Worm (Caenorhabditis elegans) whole organism, L4 larva: ENCODE results near the gene ZK185.1.

ENCODE experiments used
- D1046.2 ChIP-seq: fragments of 200-800 bp; sonication (Bioruptor generic); IDR thresholded peaks from 2 replicates; pipeline ENCODE4 v1.3.6; 2022; ENCODE audit warnings: missing genetic modification characterization, missing compliant biosample characterization
- F26F4.8 ChIP-seq: fragments of 200-800 bp; sonication (Bioruptor generic); conservative IDR thresholded peaks from 2 replicates; pipeline ENCODE4 v1.3.6; 2022; ENCODE audit warnings: missing genetic modification characterization, missing compliant biosample characterization
- R02D3.7 ChIP-seq: fragments of 150-350 bp; sonication (generic microtip); optimal IDR thresholded peaks from 3 replicates; lab custom pipeline; 2014; ENCODE audit warnings: missing biosample characterization, missing genetic modification characterization
- Y105C5A.15 ChIP-seq: fragments of 200-800 bp; sonication (Bioruptor generic); IDR thresholded peaks from 2 replicates; pipeline ENCODE4 v1.3.6; 2022; ENCODE audit warnings: missing genetic modification characterization, missing compliant biosample characterization
- Y75B8A.6 ChIP-seq: fragments of 200-800 bp; sonication (Bioruptor generic); IDR thresholded peaks from 2 replicates; pipeline ENCODE4 v1.3.6; 2022; ENCODE audit warnings: missing genetic modification reagents, missing genetic modification characterization, missing compliant biosample characterization
- aha-1 ChIP-seq: fragments of 150-350 bp; peaks from one replicate; lab custom pipeline; 2014; ENCODE audit warnings: missing biosample characterization, missing genetic modification characterization
- ama-1 ChIP-seq: fragments of 150-350 bp; optimal IDR thresholded peaks from 2 replicates; lab custom pipeline; 2014; ENCODE audit warnings: inconsistent platforms, mixed read lengths
- ceh-28 ChIP-seq: fragments of 150-350 bp; optimal IDR thresholded peaks from 2 replicates; lab custom pipeline; 2014; ENCODE audit warnings: missing biosample characterization, missing genetic modification reagents, missing genetic modification characterization
- ceh-44 ChIP-seq: fragments of 200-800 bp; sonication (Bioruptor generic); IDR thresholded peaks from 2 replicates; pipeline ENCODE4 v1.3.6; 2022; ENCODE audit warnings: missing genetic modification reagents, missing genetic modification characterization, missing compliant biosample characterization
- ces-1 ChIP-seq: fragments of 150-350 bp; sonication (generic microtip); optimal IDR thresholded peaks from 4 replicates; lab custom pipeline; 2014; ENCODE audit warnings: missing biosample characterization, missing genetic modification reagents, missing genetic modification characterization
- cey-2 ChIP-seq: sonication (generic microtip); optimal IDR thresholded peaks from 3 replicates; lab custom pipeline; 2017; ENCODE audit warnings: missing genetic modification characterization, mild to moderate bottlenecking, missing compliant biosample characterization, antibody characterized with exemption, borderline replicate concordance; ENCODE audit not compliant: insufficient read depth
- daf-8 ChIP-seq: fragments of 200-800 bp; sonication (Bioruptor generic); IDR thresholded peaks from 2 replicates; pipeline ENCODE4 v1.3.6; 2022; ENCODE audit warnings: missing genetic modification characterization, missing compliant biosample characterization
- dmd-6 ChIP-seq: fragments of 200-800 bp; sonication (Bioruptor generic); IDR thresholded peaks from 2 replicates; pipeline ENCODE4 v1.3.6; 2022; ENCODE audit warnings: missing genetic modification reagents, missing genetic modification characterization, missing compliant biosample characterization
- dpl-1 ChIP-seq: fragments of 150-350 bp; optimal IDR thresholded peaks from 2 replicates; lab custom pipeline; 2014; ENCODE audit warnings: missing biosample characterization, missing genetic modification reagents, missing genetic modification characterization
- duxl-1 ChIP-seq: sonication (generic microtip); optimal IDR thresholded peaks from 2 replicates; lab custom pipeline; 2016; ENCODE audit warnings: mild to moderate bottlenecking, missing genetic modification characterization, moderate library complexity, missing compliant biosample characterization; ENCODE audit not compliant: poor library complexity
- dve-1 ChIP-seq: sonication (generic microtip); optimal IDR thresholded peaks from 2 replicates; lab custom pipeline; 2017; ENCODE audit warnings: antibody characterized with exemption, mild to moderate bottlenecking, missing genetic modification characterization, missing compliant biosample characterization; ENCODE audit not compliant: insufficient read depth
- egl-43 ChIP-seq: fragments of 200-800 bp; sonication (Bioruptor generic); IDR thresholded peaks from 2 replicates; pipeline ENCODE4 v1.3.6; 2022; ENCODE audit warnings: missing genetic modification reagents, missing genetic modification characterization, missing compliant biosample characterization
- gei-8 ChIP-seq: fragments of 200-800 bp; sonication (Bioruptor generic); optimal IDR thresholded peaks from 2 replicates; lab custom pipeline; 2018; ENCODE audit warnings: mild to moderate bottlenecking, missing genetic modification characterization, missing compliant biosample characterization
- hlh-30 ChIP-seq: sonication (generic microtip); optimal IDR thresholded peaks from 2 replicates; lab custom pipeline; 2017; ENCODE audit warnings: antibody characterized with exemption, mild to moderate bottlenecking, missing genetic modification characterization, missing compliant biosample characterization; ENCODE audit not compliant: insufficient read depth
- lin-38 ChIP-seq: fragments of 200-800 bp; sonication (Bioruptor generic); IDR thresholded peaks from 2 replicates; pipeline ENCODE4 v1.3.6; 2022; ENCODE audit warnings: missing genetic modification reagents, missing genetic modification characterization, missing compliant biosample characterization
- lir-3 ChIP-seq: sonication (generic microtip); optimal IDR thresholded peaks from 2 replicates; lab custom pipeline; 2016; ENCODE audit warnings: mild to moderate bottlenecking, missing genetic modification characterization, missing compliant biosample characterization
- lsy-2 ChIP-seq, 2 experiments: fragments of 150-350 bp in 1 of 2; sonication (generic microtip) in 1 of 2; optimal IDR thresholded peaks; 2 replicates each; lab custom pipeline; 2014 to 2017; ENCODE audit warnings: missing biosample characterization in 2 of 2, missing genetic modification characterization in 2 of 2
- mdt-29 ChIP-seq: fragments of 200-800 bp; sonication (Bioruptor generic); IDR thresholded peaks from 2 replicates; pipeline ENCODE4 v1.3.6; 2022; ENCODE audit warnings: missing genetic modification reagents, missing genetic modification characterization, missing compliant biosample characterization
- mxl-3 ChIP-seq: fragments of 200-800 bp; sonication (Bioruptor generic); optimal IDR thresholded peaks from 2 replicates; lab custom pipeline; 2018; ENCODE audit warnings: mild to moderate bottlenecking, missing genetic modification characterization, missing compliant biosample characterization
- nhr-111 ChIP-seq: fragments of 200-800 bp; sonication (Bioruptor generic); optimal IDR thresholded peaks from 2 replicates; lab custom pipeline; 2018; ENCODE audit warnings: mild to moderate bottlenecking, missing genetic modification characterization, missing compliant biosample characterization
- nhr-237 ChIP-seq: sonication (generic microtip); optimal IDR thresholded peaks from 2 replicates; lab custom pipeline; 2017; ENCODE audit warnings: missing biosample characterization, missing genetic modification characterization
- nhr-28 ChIP-seq: fragments of 150-350 bp; optimal IDR thresholded peaks from 2 replicates; lab custom pipeline; 2014; ENCODE audit warnings: missing biosample characterization, missing genetic modification characterization
- nhr-42 ChIP-seq: fragments of 200-800 bp; sonication (Bioruptor generic); IDR thresholded peaks from 2 replicates; pipeline ENCODE4 v1.3.6; 2022; ENCODE audit warnings: missing genetic modification characterization, missing compliant biosample characterization
- nhr-6 ChIP-seq: fragments of 150-350 bp; optimal IDR thresholded peaks from 2 replicates; lab custom pipeline; 2014; ENCODE audit warnings: missing biosample characterization, missing genetic modification characterization
- nhr-76 ChIP-seq: fragments of 150-350 bp; optimal IDR thresholded peaks from 2 replicates; lab custom pipeline; 2014; ENCODE audit warnings: missing biosample characterization, missing genetic modification characterization
- pqm-1 ChIP-seq: sonication (generic microtip); optimal IDR thresholded peaks from 2 replicates; lab custom pipeline; 2017; ENCODE audit warnings: missing biosample characterization, missing genetic modification characterization
- sdz-12 ChIP-seq: fragments of 200-800 bp; sonication (Bioruptor generic); optimal IDR thresholded peaks from 2 replicates; lab custom pipeline; 2018; ENCODE audit warnings: mild to moderate bottlenecking, missing genetic modification characterization, missing compliant biosample characterization
- set-16 ChIP-seq: fragments of 200-800 bp; sonication (Bioruptor generic); IDR thresholded peaks from 2 replicates; pipeline ENCODE4 v1.3.6; 2022; ENCODE audit warnings: missing genetic modification reagents, missing genetic modification characterization, missing compliant biosample characterization
- snpc-4 ChIP-seq: fragments of 150-350 bp; optimal IDR thresholded peaks from 2 replicates; lab custom pipeline; 2014; ENCODE audit warnings: missing biosample characterization, missing genetic modification characterization
- spr-1 ChIP-seq: sonication (generic microtip); optimal IDR thresholded peaks from 2 replicates; lab custom pipeline; 2016; ENCODE audit warnings: mild to moderate bottlenecking, missing genetic modification characterization, missing compliant biosample characterization
- tag-97 ChIP-seq: fragments of 200-800 bp; sonication (Bioruptor generic); IDR thresholded peaks from 2 replicates; pipeline ENCODE4 v1.3.6; 2022; ENCODE audit warnings: missing genetic modification characterization, missing compliant biosample characterization
- unc-62 ChIP-seq, 3 experiments: fragments of 150-350 bp in 1 of 3; sonication (generic microtip); optimal IDR thresholded peaks in 2 of 3; peaks in 1 of 3; 1 replicate in 1 of 3; 2 replicates in 2 of 3; lab custom pipeline; 2014 to 2017; ENCODE audit warnings: missing biosample characterization in 3 of 3, missing genetic modification characterization in 3 of 3, missing genetic modification reagents in 3 of 3, missing genotype in 1 of 3
- vab-7 ChIP-seq: fragments of 200-800 bp; sonication (Bioruptor generic); IDR thresholded peaks from 2 replicates; pipeline ENCODE4 v1.3.6; 2022; ENCODE audit warnings: missing genetic modification reagents, missing genetic modification characterization, missing compliant biosample characterization
- zfp-3 ChIP-seq: fragments of 200-800 bp; sonication (Bioruptor generic); conservative IDR thresholded peaks from 2 replicates; pipeline ENCODE4 v1.3.6; 2022; ENCODE audit warnings: missing genetic modification reagents, missing genetic modification characterization, missing compliant biosample characterization
- zip-11 ChIP-seq: fragments of 200-800 bp; sonication (Bioruptor generic); IDR thresholded peaks from 2 replicates; pipeline ENCODE4 v1.3.6; 2022; ENCODE audit warnings: missing genetic modification characterization, missing compliant biosample characterization

Gene ZK185.1

ce11 chrIV:4559160-4559559 lies 10.8 kb downstream of the ZK185.1 start:
- TF ChIP-seq ceh-44 (GFP tag; lab: Robert Waterston, UW) (no peak), snpc-4 (tag; lab: Kevin White, UChicago) (no peak), nhr-42 (GFP tag; lab: Robert Waterston, UW) (no peak), duxl-1 (no peak), mdt-29 (no peak), vab-7 (GFP tag; lab: Robert Waterston, UW) (no peak), gei-8 (GFP tag; lab: Kevin White, UChicago) (no peak), hlh-30 (tag; lab: Kevin White, UChicago) (peak; percentile 12), nhr-6 (no peak), aha-1 (tag; lab: Kevin White, UChicago) (peak; percentile 11), R02D3.7 (tag; lab: Kevin White, UChicago) (no peak), ces-1 (GFP tag; lab: Kevin White, UChicago) (no peak), egl-43 (no peak), D1046.2 (GFP tag; lab: Robert Waterston, UW) (no peak), Y105C5A.15 (GFP tag; lab: Robert Waterston, UW) (no peak), nhr-111 (GFP tag; lab: Kevin White, UChicago) (no peak), zip-11 (GFP tag; lab: Robert Waterston, UW) (no peak), nhr-237 (tag; lab: Kevin White, UChicago) (no peak), set-16 (GFP tag; lab: Robert Waterston, UW) (no peak), spr-1 (tag; lab: Kevin White, UChicago) (no peak), Y75B8A.6 (GFP tag; lab: Robert Waterston, UW) (no peak), cey-2 (tag; lab: Kevin White, UChicago) (no peak), sdz-12 (GFP tag; lab: Kevin White, UChicago) (no peak), mxl-3 (GFP tag; lab: Kevin White, UChicago) (no peak), daf-8 (no peak), pqm-1 (tag; lab: Kevin White, UChicago) (peak; percentile 45), dve-1 (tag; lab: Kevin White, UChicago) (peak; percentile 19), nhr-28 (tag; lab: Kevin White, UChicago) (peak; percentile 51), lin-38 (no peak), zfp-3 (no peak)

ce11 chrIV:4562599-4563116 lies 14.3 kb downstream of the ZK185.1 start, which contains the start of gene igeg-1:
Gene igeg-1 (plus strand): TSS chrIV:4562649.
- peak; percentile 48; the same call in 1 of the 2 replicates for TF ChIP-seq dmd-6 (GFP tag; lab: Robert Waterston, UW)
- peak; percentile 96 for TF ChIP-seq aha-1 (tag; lab: Kevin White, UChicago)
- no peak for TF ChIP-seq lsy-2 (tag; optimal IDR thresholded peaks at IDR 0.05; lab: Kevin White, UChicago)
- TF ChIP-seq nhr-28 (tag; lab: Kevin White, UChicago) = peak; percentile 33
- TF ChIP-seq ama-1 (lab: Kevin White, UChicago) = peak; percentile 23
- TF ChIP-seq pqm-1 (tag; lab: Kevin White, UChicago) = peak; percentile 70

- TF ChIP-seq unc-62 (GFP tag; optimal IDR thresholded peaks at IDR 0.05 in 1 of 2; lab: Kevin White, UChicago) (peak in 1 of 2 experiments; percentile 90), unc-62 (tag; optimal IDR thresholded peaks at IDR 0.05; lab: Kevin White, UChicago) (no peak), tag-97 (no peak), nhr-28 (tag; lab: Kevin White, UChicago) (peak; percentile 7)
Observed at ce11 chrIV:4564541-4564940, 16.2 kb downstream of the ZK185.1 start.

ce11 chrIV:4565882-4566281 lies 17.5 kb downstream of the ZK185.1 start:
- TF ChIP-seq aha-1 (tag; lab: Kevin White, UChicago) = peak; percentile 84
- TF ChIP-seq F26F4.8 = no peak
- no peak for TF ChIP-seq nhr-76 (tag; lab: Kevin White, UChicago)
- no peak for TF ChIP-seq dpl-1
- TF ChIP-seq lir-3 (tag; lab: Kevin White, UChicago) = no peak
- peak; percentile 86 for TF ChIP-seq ama-1 (lab: Kevin White, UChicago)
- no peak for TF ChIP-seq ceh-28
- TF ChIP-seq, all 104 proteins: peak for 2
